Worm (Caenorhabditis elegans) whole organism, mixed stage, embryonic: ENCODE results near the gene mrps-16.

Experiments used
- blmp-1 ChIP-seq: fragments of 150-350 bp; optimal IDR thresholded peaks from 2 replicates; lab custom pipeline; 2014; ENCODE audit warnings: missing biosample characterization, missing genetic modification characterization
- nhr-76 ChIP-seq: sonication (generic microtip); optimal IDR thresholded peaks from 2 replicates; lab custom pipeline; 2017; ENCODE audit warnings: missing biosample characterization, missing genetic modification characterization
- ztf-11 ChIP-seq: fragments of 150-350 bp; optimal IDR thresholded peaks from 2 replicates; lab custom pipeline; 2014; ENCODE audit warnings: missing biosample characterization, missing genetic modification characterization

- no peak for TF ChIP-seq blmp-1
- TF ChIP-seq ztf-11 (tag; lab: Kevin White, UChicago): no peak
- no peak for TF ChIP-seq nhr-76 (tag; lab: Kevin White, UChicago)
Measured at ce11 chrII:5512473-5513097, 38.4 kb downstream of the mrps-16 start.
